Worm (Caenorhabditis elegans) whole organism, L4 larva: Measurements from ENCODE around the gene clc-25.

ENCODE experiments used
- F26F4.8 ChIP-seq: fragments of 200-800 bp; sonication (Bioruptor generic); conservative IDR thresholded peaks from 2 replicates; pipeline ENCODE4 v1.3.6; 2022; ENCODE audit warnings: missing genetic modification characterization, missing compliant biosample characterization
- F37D6.2 ChIP-seq: sonication (generic microtip); optimal IDR thresholded peaks from 2 replicates; lab custom pipeline; 2016; ENCODE audit warnings: mild to moderate bottlenecking, missing genetic modification characterization, missing compliant biosample characterization
- F44E2.7 ChIP-seq: fragments of 200-800 bp; sonication (Bioruptor generic); IDR thresholded peaks from 2 replicates; pipeline ENCODE4 v2.1.2; 2022; ENCODE audit warnings: missing genetic modification characterization, missing compliant biosample characterization
- R02D3.7 ChIP-seq: fragments of 150-350 bp; sonication (generic microtip); optimal IDR thresholded peaks from 3 replicates; lab custom pipeline; 2014; ENCODE audit warnings: missing biosample characterization, missing genetic modification characterization
- Y48G9A.11 ChIP-seq: fragments of 200-800 bp; sonication (Bioruptor generic); IDR thresholded peaks from 2 replicates; pipeline ENCODE4 v1.3.6; 2022; ENCODE audit warnings: missing genetic modification reagents, missing genetic modification characterization, missing compliant biosample characterization
- aha-1 ChIP-seq: fragments of 150-350 bp; peaks from one replicate; lab custom pipeline; 2014; ENCODE audit warnings: missing biosample characterization, missing genetic modification characterization
- ama-1 ChIP-seq: fragments of 150-350 bp; optimal IDR thresholded peaks from 2 replicates; lab custom pipeline; 2014; ENCODE audit warnings: inconsistent platforms, mixed read lengths
- arid-1 ChIP-seq: fragments of 200-800 bp; sonication (Bioruptor generic); conservative IDR thresholded peaks from 2 replicates; pipeline ENCODE4 v1.3.6; 2022; ENCODE audit warnings: missing genetic modification reagents, missing genetic modification characterization, missing compliant biosample characterization
- ceh-20 ChIP-seq: fragments of 200-800 bp; sonication (Bioruptor generic); IDR thresholded peaks from 2 replicates; pipeline ENCODE4 v1.3.6; 2022; ENCODE audit warnings: missing genetic modification reagents, missing genetic modification characterization, missing compliant biosample characterization
- ceh-28 ChIP-seq: fragments of 150-350 bp; optimal IDR thresholded peaks from 2 replicates; lab custom pipeline; 2014; ENCODE audit warnings: missing biosample characterization, missing genetic modification reagents, missing genetic modification characterization
- ceh-62 ChIP-seq: sonication (generic microtip); optimal IDR thresholded peaks from 2 replicates; lab custom pipeline; 2017; ENCODE audit warnings: missing biosample characterization, missing genetic modification characterization
- ceh-82 ChIP-seq: sonication (generic microtip); optimal IDR thresholded peaks from 2 replicates; lab custom pipeline; 2017; ENCODE audit warnings: missing biosample characterization, missing genetic modification characterization
- daf-16 ChIP-seq, 3 experiments: sonication (generic microtip); optimal IDR thresholded peaks; 2 replicates each; lab custom pipeline; 2016 to 2017; ENCODE audit warnings: missing genetic modification characterization in 3 of 3, missing genetic modification reagents in 3 of 3, mild to moderate bottlenecking in 2 of 3, missing compliant biosample characterization in 2 of 3, missing biosample characterization in 1 of 3, moderate library complexity in 1 of 3
- dmd-9 ChIP-seq: fragments of 200-800 bp; sonication (Bioruptor generic); IDR thresholded peaks from 2 replicates; pipeline ENCODE4 v1.3.6; 2022; ENCODE audit warnings: missing genetic modification reagents, missing genetic modification characterization, missing compliant biosample characterization
- hif-1 ChIP-seq, 2 experiments: sonication (generic microtip); optimal IDR thresholded peaks; 2 replicates each; lab custom pipeline; 2016 to 2017; ENCODE audit warnings: missing compliant biosample characterization in 2 of 2, missing genetic modification characterization in 2 of 2, missing genetic modification reagents in 2 of 2, missing genotype in 2 of 2, mild to moderate bottlenecking in 1 of 2
- hlh-11 ChIP-seq: fragments of 200-800 bp; sonication (Bioruptor generic); optimal IDR thresholded peaks from 2 replicates; lab custom pipeline; 2018; ENCODE audit warnings: mild to moderate bottlenecking, missing genetic modification characterization, missing compliant biosample characterization
- lin-1 ChIP-seq: fragments of 200-800 bp; sonication (Bioruptor generic); IDR thresholded peaks from 2 replicates; pipeline ENCODE4 v1.3.6; 2022; ENCODE audit warnings: missing genetic modification reagents, missing genetic modification characterization, missing compliant biosample characterization
- lin-15B ChIP-seq: fragments of 150-350 bp; sonication (generic microtip); optimal IDR thresholded peaks from 3 replicates; lab custom pipeline; 2014; ENCODE audit warnings: missing biosample characterization, missing genetic modification characterization
- madf-9 ChIP-seq: fragments of 200-800 bp; sonication (Bioruptor generic); conservative IDR thresholded peaks from 2 replicates; pipeline ENCODE4 v1.3.6; 2022; ENCODE audit warnings: missing genetic modification reagents, missing genetic modification characterization, missing compliant biosample characterization
- mdt-29 ChIP-seq: fragments of 200-800 bp; sonication (Bioruptor generic); IDR thresholded peaks from 2 replicates; pipeline ENCODE4 v1.3.6; 2022; ENCODE audit warnings: missing genetic modification reagents, missing genetic modification characterization, missing compliant biosample characterization
- mxl-2 ChIP-seq: fragments of 200-800 bp; sonication (Bioruptor generic); conservative IDR thresholded peaks from 2 replicates; pipeline ENCODE4 v1.3.6; 2022; ENCODE audit warnings: missing genetic modification reagents, missing genetic modification characterization, missing compliant biosample characterization
- nhr-10 ChIP-seq: fragments of 150-350 bp; optimal IDR thresholded peaks from 2 replicates; lab custom pipeline; 2014; ENCODE audit warnings: missing biosample characterization, missing genetic modification characterization
- nhr-76 ChIP-seq: fragments of 150-350 bp; optimal IDR thresholded peaks from 2 replicates; lab custom pipeline; 2014; ENCODE audit warnings: missing biosample characterization, missing genetic modification characterization
- php-3 ChIP-seq: fragments of 200-800 bp; sonication (Bioruptor generic); IDR thresholded peaks from 2 replicates; pipeline ENCODE4 v1.3.6; 2022; ENCODE audit warnings: missing genetic modification reagents, missing genetic modification characterization, missing compliant biosample characterization
- pqm-1 ChIP-seq: sonication (generic microtip); optimal IDR thresholded peaks from 2 replicates; lab custom pipeline; 2017; ENCODE audit warnings: missing biosample characterization, missing genetic modification characterization
- saeg-2 ChIP-seq: fragments of 200-800 bp; sonication (Bioruptor generic); IDR thresholded peaks from 2 replicates; pipeline ENCODE4 v1.3.6; 2022; ENCODE audit warnings: missing genetic modification reagents, missing genetic modification characterization, missing compliant biosample characterization
- sdz-12 ChIP-seq: fragments of 200-800 bp; sonication (Bioruptor generic); optimal IDR thresholded peaks from 2 replicates; lab custom pipeline; 2018; ENCODE audit warnings: mild to moderate bottlenecking, missing genetic modification characterization, missing compliant biosample characterization
- set-16 ChIP-seq: fragments of 200-800 bp; sonication (Bioruptor generic); IDR thresholded peaks from 2 replicates; pipeline ENCODE4 v1.3.6; 2022; ENCODE audit warnings: missing genetic modification reagents, missing genetic modification characterization, missing compliant biosample characterization
- skn-1 ChIP-seq: fragments of 150-350 bp; optimal IDR thresholded peaks from 2 replicates; lab custom pipeline; 2014; ENCODE audit warnings: missing biosample characterization, missing genetic modification characterization
- unc-130 ChIP-seq: sonication (generic microtip); optimal IDR thresholded peaks from 2 replicates; lab custom pipeline; 2016; ENCODE audit warnings: missing genetic modification reagents, missing genetic modification characterization, missing compliant biosample characterization
- unc-62 ChIP-seq, 3 experiments: fragments of 150-350 bp in 1 of 3; sonication (generic microtip); optimal IDR thresholded peaks in 2 of 3; peaks in 1 of 3; 1 replicate in 1 of 3; 2 replicates in 2 of 3; lab custom pipeline; 2014 to 2017; ENCODE audit warnings: missing biosample characterization in 3 of 3, missing genetic modification characterization in 3 of 3, missing genetic modification reagents in 3 of 3, missing genotype in 1 of 3
- zip-2 ChIP-seq: fragments of 150-350 bp; optimal IDR thresholded peaks from 2 replicates; lab custom pipeline; 2014; ENCODE audit warnings: missing biosample characterization, missing genetic modification characterization

Gene clc-25

DNA sequence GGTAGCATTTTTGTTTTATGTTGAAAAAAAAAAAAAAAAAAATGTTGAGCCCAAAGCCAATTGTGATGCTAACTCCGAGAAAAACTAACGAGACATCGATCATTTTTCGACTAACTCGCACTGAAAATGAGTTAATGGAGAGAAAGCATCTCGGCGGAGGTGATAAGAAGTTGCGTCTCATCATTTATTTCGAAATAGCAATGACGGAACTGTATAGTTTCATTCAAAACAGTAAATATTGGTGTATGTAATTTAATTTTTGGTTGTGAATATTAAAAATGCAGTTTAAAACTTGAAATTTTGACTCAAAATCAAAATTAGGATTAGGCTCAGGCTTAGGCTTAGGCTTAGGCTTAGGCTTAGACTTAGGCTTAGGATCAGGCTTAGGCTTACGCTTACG lies at the start of gene clc-25:
Gene clc-25, minus strand, starts transcription at position 101 of the 400 bp plus-strand sequence.
- no peak for TF ChIP-seq madf-9 (GFP tag; lab: Robert Waterston, UW)
- no peak for TF ChIP-seq mdt-29
- no peak for TF ChIP-seq F37D6.2
- TF ChIP-seq Y48G9A.11 (GFP tag; lab: Robert Waterston, UW): no peak
- TF ChIP-seq lin-15B (tag; lab: Kevin White, UChicago): no peak
- TF ChIP-seq ceh-82: no peak
- TF ChIP-seq ceh-62: no peak
- no peak for TF ChIP-seq mxl-2 (GFP tag; lab: Robert Waterston, UW)
- TF ChIP-seq unc-62 (GFP tag; optimal IDR thresholded peaks at IDR 0.05 in 1 of 2; lab: Kevin White, UChicago): peak in 1 of 2 experiments; percentile 69
- TF ChIP-seq unc-62 (tag; optimal IDR thresholded peaks at IDR 0.05; lab: Kevin White, UChicago): no peak
- no peak for TF ChIP-seq unc-130 (GFP tag; lab: Kevin White, UChicago)
- TF ChIP-seq ceh-28 (tag; lab: Kevin White, UChicago): no peak
- TF ChIP-seq ceh-20 (GFP tag; lab: Robert Waterston, UW): no peak
- TF ChIP-seq daf-16 (GFP tag; optimal IDR thresholded peaks at IDR 0.05; lab: Kevin White, UChicago): no peak
- peak; percentile 3 for TF ChIP-seq daf-16 (tag; optimal IDR thresholded peaks at IDR 0.05; lab: Kevin White, UChicago)
- no peak for TF ChIP-seq hif-1 (tag; optimal IDR thresholded peaks at IDR 0.05; lab: Kevin White, UChicago)
- TF ChIP-seq nhr-76 (tag; lab: Kevin White, UChicago): no peak
- TF ChIP-seq pqm-1: peak; percentile 14
- TF ChIP-seq F26F4.8: no peak
- no peak for TF ChIP-seq saeg-2 (GFP tag; lab: Robert Waterston, UW)
- TF ChIP-seq arid-1 (GFP tag; lab: Robert Waterston, UW): no peak
- no peak for TF ChIP-seq hlh-11

DNA sequence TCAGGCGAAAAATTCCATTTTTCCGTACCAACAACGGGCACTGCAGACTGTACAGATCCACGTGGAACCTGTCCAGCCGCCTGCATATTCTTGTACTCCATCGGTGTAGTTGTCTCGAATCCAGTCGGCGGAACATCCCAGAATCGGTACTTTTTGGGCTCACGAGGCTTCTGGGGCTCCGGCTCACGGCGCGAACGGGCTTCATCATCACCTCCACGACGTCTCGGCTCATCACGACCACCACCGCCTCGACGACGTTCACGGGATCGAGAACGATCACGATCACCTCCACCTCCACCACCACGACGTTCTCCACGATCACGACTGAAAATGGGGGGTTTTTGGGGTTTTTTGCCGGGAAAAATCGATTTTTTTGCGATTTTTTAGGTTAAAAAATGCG lies 48.0 kb upstream of the clc-25 start:
- TF ChIP-seq set-16 (GFP tag; lab: Robert Waterston, UW) (peak; percentile 77), R02D3.7 (tag; lab: Kevin White, UChicago) (no peak)

DNA sequence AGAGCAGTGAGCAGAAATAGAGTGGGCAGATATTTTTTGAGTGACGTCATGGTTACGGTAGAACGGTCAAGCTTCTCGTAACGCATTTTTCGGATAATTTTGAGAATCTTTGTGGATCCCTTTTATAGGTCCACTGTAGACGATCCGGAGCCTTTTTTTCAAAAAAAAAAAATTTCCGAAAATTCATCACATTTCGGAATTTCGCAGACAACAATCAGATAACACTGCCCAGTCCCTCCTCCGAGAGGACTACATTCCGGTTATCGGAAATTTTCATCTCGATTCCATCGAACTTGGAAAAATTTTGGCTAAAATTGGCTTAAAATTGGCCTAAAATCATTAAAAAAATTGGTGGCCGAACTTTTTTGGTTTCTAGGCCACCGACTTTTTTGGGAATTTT lies 33.8 kb upstream of the clc-25 start, which contains the start of gene BE0003N10.6:
Gene BE0003N10.6, minus strand, starts transcription at position 101 of the 400 bp plus-strand sequence.
- no peak for TF ChIP-seq skn-1 (tag; lab: Kevin White, UChicago)
- no peak for TF ChIP-seq zip-2 (tag; lab: Kevin White, UChicago)
- TF ChIP-seq, all 104 proteins: peak for 0

DNA sequence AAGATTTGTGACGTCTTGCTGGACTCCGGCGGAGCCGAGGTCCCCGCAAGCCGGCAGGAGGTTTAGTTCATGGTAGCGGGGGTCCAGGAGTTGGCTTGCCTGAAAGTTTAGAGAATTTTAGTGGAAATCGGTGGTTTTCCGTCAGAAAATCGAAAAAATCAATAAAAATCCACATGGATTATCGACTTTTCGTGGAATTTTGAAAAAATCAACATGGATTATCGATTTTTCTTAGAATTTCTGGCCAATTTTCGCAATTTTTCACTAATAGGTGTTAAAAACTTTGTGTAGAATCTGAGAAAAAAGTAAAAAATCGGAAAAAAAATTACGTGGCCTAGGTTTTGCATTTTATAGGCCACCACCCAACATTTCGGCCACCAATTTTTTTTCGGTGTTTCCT lies 32.7 kb upstream of the clc-25 start:
- peak; percentile 52 for TF ChIP-seq ceh-28 (tag; lab: Kevin White, UChicago)
- no peak for TF ChIP-seq php-3 (GFP tag; lab: Robert Waterston, UW)

DNA sequence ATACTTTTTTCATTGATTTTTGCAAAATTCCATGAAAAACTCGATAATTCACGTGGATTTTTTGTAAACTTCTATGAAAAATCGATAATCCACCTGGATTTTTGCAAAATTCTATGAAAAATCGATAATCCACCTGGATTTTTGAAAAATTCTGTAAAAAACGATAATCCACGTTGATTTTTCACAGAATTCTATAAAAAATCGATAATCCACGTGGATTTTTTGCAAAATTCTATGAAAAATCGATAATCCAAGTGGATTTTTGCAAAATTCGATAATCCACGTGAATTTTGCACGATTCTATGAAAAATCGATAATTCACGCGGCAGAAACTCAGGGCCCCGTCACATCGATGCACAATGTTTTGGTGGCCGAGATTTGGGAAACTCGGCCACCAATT lies 31.9 kb upstream of the clc-25 start:
- no peak for TF ChIP-seq nhr-10 (tag; lab: Kevin White, UChicago)
- TF ChIP-seq ceh-28 (tag; lab: Kevin White, UChicago): peak; percentile 89
- TF ChIP-seq dmd-9 (GFP tag; lab: Robert Waterston, UW): no peak
- TF ChIP-seq, all 104 proteins: peak for 1

DNA sequence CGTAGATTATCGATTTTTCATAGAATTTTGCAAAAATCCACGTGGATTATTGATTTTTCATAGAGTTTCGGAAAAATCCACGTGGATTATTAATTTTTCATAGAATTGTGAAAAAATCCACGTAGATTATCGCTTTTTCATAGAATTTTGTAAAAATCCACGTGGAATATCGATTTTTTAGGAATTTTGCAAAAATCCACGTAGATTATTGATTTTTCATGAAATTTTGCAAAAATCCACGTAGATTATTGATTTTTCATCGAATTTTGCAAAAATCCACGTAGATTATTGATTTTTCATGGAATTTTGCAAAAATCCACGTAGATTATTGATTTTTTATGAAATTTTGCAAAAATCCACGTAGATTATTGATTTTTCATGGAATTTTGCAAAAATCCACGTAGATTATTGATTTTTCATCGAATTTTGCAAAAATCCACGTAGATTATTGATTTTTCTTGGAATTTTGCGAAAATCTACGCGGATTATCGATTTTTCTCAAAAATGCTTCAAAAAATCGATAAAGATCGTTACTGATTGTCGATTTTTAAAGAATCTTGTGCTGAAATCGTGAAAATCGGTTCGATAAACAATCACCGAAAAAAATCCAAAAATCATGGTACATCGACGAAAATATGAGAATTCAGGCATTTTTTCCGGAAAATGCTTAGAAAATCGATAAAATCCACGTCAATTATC lies 31.0 kb upstream of the clc-25 start:
- peak; percentile 76 for TF ChIP-seq ceh-28 (tag; lab: Kevin White, UChicago)

DNA sequence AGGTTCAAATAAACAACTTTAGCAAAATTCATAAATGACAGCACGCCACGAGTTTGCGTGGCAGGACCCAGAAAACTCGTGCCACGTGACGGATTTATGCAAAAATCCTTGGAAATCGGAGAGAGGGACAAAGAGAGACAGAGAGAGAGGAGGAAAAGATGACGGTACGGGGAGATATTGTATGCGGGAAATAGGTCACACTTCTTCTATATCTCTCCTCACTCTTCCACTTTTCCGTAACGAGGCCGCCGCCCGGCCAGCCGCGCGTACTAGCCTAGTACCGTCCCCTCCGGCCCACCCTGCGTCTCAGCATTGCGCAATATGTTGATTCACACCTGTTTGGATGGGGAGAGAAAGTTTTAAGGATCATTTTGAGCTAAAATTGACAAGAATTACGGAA lies 27.9 kb upstream of the clc-25 start:
- peak; percentile 28 for TF ChIP-seq aha-1 (tag; lab: Kevin White, UChicago)
- TF ChIP-seq zip-2 (tag; lab: Kevin White, UChicago): no peak
- peak; percentile 32; the same call in 1 of the 2 replicates for TF ChIP-seq set-16 (GFP tag; lab: Robert Waterston, UW)
- no peak for TF ChIP-seq ama-1 (lab: Kevin White, UChicago)
- no peak for TF ChIP-seq sdz-12 (GFP tag; lab: Kevin White, UChicago)
- TF ChIP-seq lin-1 (GFP tag; lab: Robert Waterston, UW): no peak
- no peak for TF ChIP-seq F44E2.7 (GFP tag; lab: Robert Waterston, UW)
